Worm (Caenorhabditis elegans) whole organism, L4/young adult: ENCODE results near the gene dnj-18.

Experiments
- W03F9.2 ChIP-seq: fragments of 150-350 bp; optimal IDR thresholded peaks from 2 replicates; lab custom pipeline; 2014; ENCODE audit warnings: missing biosample characterization, missing genetic modification characterization
- dao-5 ChIP-seq: sonication (generic microtip); optimal IDR thresholded peaks from 2 replicates; lab custom pipeline; 2016; ENCODE audit warnings: missing genotype, missing genetic modification characterization, moderate library complexity, missing compliant biosample characterization
- him-1 ChIP-seq: sonication (generic microtip); optimal IDR thresholded peaks from 2 replicates; lab custom pipeline; 2016; ENCODE audit warnings: missing genotype, missing genetic modification reagents, missing genetic modification characterization, missing compliant biosample characterization

DNA sequence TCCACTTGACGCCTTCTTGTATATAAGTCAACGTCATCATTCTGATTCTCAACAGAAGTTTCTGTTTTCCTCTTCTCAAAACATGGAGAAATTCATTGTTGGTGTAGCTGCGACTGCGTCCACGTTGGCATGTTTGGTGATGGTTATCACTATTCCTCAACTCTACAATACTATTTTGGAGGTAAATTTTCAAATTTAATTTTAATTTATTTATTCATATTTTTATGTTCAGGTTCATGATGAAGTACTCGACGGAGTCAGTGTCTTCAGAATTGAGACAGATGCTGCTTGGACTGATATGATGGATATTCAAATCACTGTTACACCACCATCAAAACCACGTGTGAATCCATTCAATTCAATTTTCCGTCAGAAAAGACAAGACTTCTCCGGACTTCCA is 50.2 kb downstream of the dnj-18 start, which contains the start of gene col-89:
- TF ChIP-seq W03F9.2 (tag; lab: Kevin White, UChicago) = no peak
- no peak for TF ChIP-seq dao-5 (tag; lab: Kevin White, UChicago)
- no peak for TF ChIP-seq him-1 (tag; lab: Kevin White, UChicago)
